Worm (Caenorhabditis elegans): ENCODE data around the gene ced-4.

The ced-4 gene

ce11 chrIII:4899728-4900127, 47.6 kb downstream of the ced-4 start:
- no peak; the same call in 1 of the 2 replicates for TF ChIP-seq sox-2 (GFP tag; IDR thresholded peaks at IDR 0.05)
- peak; percentile 4 for TF ChIP-seq ahr-1 (tag; optimal IDR thresholded peaks at IDR 0.05)
- peak; percentile 99 for TF ChIP-seq ets-4 (tag; optimal IDR thresholded peaks at IDR 0.05)
- peak; percentile 54 for TF ChIP-seq unc-86 (tag; optimal IDR thresholded peaks at IDR 0.05)
- TF ChIP-seq pros-1 (tag; optimal IDR thresholded peaks at IDR 0.05): peak; percentile 92
- peak; percentile 98 for TF ChIP-seq rnt-1 (tag; optimal IDR thresholded peaks at IDR 0.05)
- no peak for TF ChIP-seq che-1 (tag; optimal IDR thresholded peaks at IDR 0.05)
- peak; percentile 52 for TF ChIP-seq tbx-7 (tag; optimal IDR thresholded peaks at IDR 0.05)
- peak; percentile 63 for TF ChIP-seq madf-2 (tag; optimal IDR thresholded peaks at IDR 0.05)
- no peak for TF ChIP-seq ceh-45 (GFP tag; IDR thresholded peaks at IDR 0.05)
- TF ChIP-seq hlh-13 (GFP tag; optimal IDR thresholded peaks at IDR 0.05): no peak
- peak; percentile 45 for TF ChIP-seq pax-1 (tag; optimal IDR thresholded peaks at IDR 0.05)
- TF ChIP-seq ttx-3 (tag; optimal IDR thresholded peaks at IDR 0.05): no peak
- no peak for TF ChIP-seq zip-5 (tag; optimal IDR thresholded peaks at IDR 0.05)
- TF ChIP-seq ama-1 (optimal IDR thresholded peaks at IDR 0.05): no peak
- TF ChIP-seq nfya-1 (tag; optimal IDR thresholded peaks at IDR 0.05): peak; percentile 97
- TF ChIP-seq ceh-31 (tag; optimal IDR thresholded peaks at IDR 0.05): peak; percentile 98
- TF ChIP-seq K02D7.2 (tag; optimal IDR thresholded peaks at IDR 0.05): no peak
- TF ChIP-seq mec-3 (tag; optimal IDR thresholded peaks at IDR 0.05; ENCODE audit: borderline replicate concordance): no peak
- TF ChIP-seq hlh-30 (tag; optimal IDR thresholded peaks at IDR 0.05; ENCODE audit: insufficient read depth): peak; percentile 98
- peak; percentile 25 for TF ChIP-seq eyg-1 (tag; optimal IDR thresholded peaks at IDR 0.05)
- TF ChIP-seq hlh-8 (tag; optimal IDR thresholded peaks at IDR 0.05): peak; percentile 40
- peak; percentile 70 for TF ChIP-seq syd-9 (tag; optimal IDR thresholded peaks at IDR 0.05)
- TF ChIP-seq ceh-6 (GFP tag; optimal IDR thresholded peaks at IDR 0.05): peak; percentile 53
- peak; percentile 60 for TF ChIP-seq C08G9.2 (tag; optimal IDR thresholded peaks at IDR 0.05)
- no peak for TF ChIP-seq ceh-9 (tag; optimal IDR thresholded peaks at IDR 0.05)
- no peak for TF ChIP-seq odd-2 (tag; optimal IDR thresholded peaks at IDR 0.05)
- no peak for TF ChIP-seq lin-11 (tag; optimal IDR thresholded peaks at IDR 0.05)
- peak; percentile 93 for TF ChIP-seq dve-1 (tag; optimal IDR thresholded peaks at IDR 0.05)
- TF ChIP-seq C38D4.7 (GFP tag; optimal IDR thresholded peaks at IDR 0.05): no peak
- no peak for TF ChIP-seq nhr-11 (tag; optimal IDR thresholded peaks at IDR 0.05)
- no peak for TF ChIP-seq sox-4 (tag; optimal IDR thresholded peaks at IDR 0.05)
- TF ChIP-seq fax-1 (tag; optimal IDR thresholded peaks at IDR 0.05): no peak
- TF ChIP-seq fkh-10 (GFP tag; optimal IDR thresholded peaks at IDR 0.05): peak; percentile 72
- TF ChIP-seq Y22D7AL.16 (tag; optimal IDR thresholded peaks at IDR 0.05): no peak
- peak; percentile 99 for TF ChIP-seq ceh-18 (tag; optimal IDR thresholded peaks at IDR 0.05)
- peak; percentile 94 for TF ChIP-seq unc-55 (GFP tag; optimal IDR thresholded peaks at IDR 0.05)
- TF ChIP-seq npax-4 (tag; optimal IDR thresholded peaks at IDR 0.05): no peak
- TF ChIP-seq pat-9 (tag; optimal IDR thresholded peaks at IDR 0.05): peak; percentile 46
- peak; percentile 70 for TF ChIP-seq elt-2 (tag; optimal IDR thresholded peaks at IDR 0.05)
- TF ChIP-seq ref-2 (tag; optimal IDR thresholded peaks at IDR 0.05): peak; percentile 96
- TF ChIP-seq sdc-2 (tag; optimal IDR thresholded peaks at IDR 0.05): peak; percentile 75
- TF ChIP-seq ceh-22 (tag; optimal IDR thresholded peaks at IDR 0.05): peak; percentile 41
- TF ChIP-seq unc-42 (tag; optimal IDR thresholded peaks at IDR 0.05): peak; percentile 89
- no peak for TF ChIP-seq pag-3 (tag; optimal IDR thresholded peaks at IDR 0.05; ENCODE audit: borderline replicate concordance)
- TF ChIP-seq F13H6.1 (tag; optimal IDR thresholded peaks at IDR 0.05): peak; percentile 89
- peak; percentile 79 for TF ChIP-seq lim-6 (tag; optimal IDR thresholded peaks at IDR 0.05)
- peak; percentile 43 for TF ChIP-seq pha-2 (tag; optimal IDR thresholded peaks at IDR 0.05)
- TF ChIP-seq ztf-16 (tag; optimal IDR thresholded peaks at IDR 0.05): peak; percentile 15
- peak; percentile 40 for TF ChIP-seq T23F11.4 (GFP tag; optimal IDR thresholded peaks at IDR 0.05)
- peak; percentile 5 for TF ChIP-seq ceh-30 (tag; optimal IDR thresholded peaks at IDR 0.05)
- TF ChIP-seq dmd-4 (tag; optimal IDR thresholded peaks at IDR 0.05; ENCODE audit: borderline replicate concordance): peak; percentile 85
- peak; percentile 98 for TF ChIP-seq tbx-2 (tag; optimal IDR thresholded peaks at IDR 0.05)
- peak; percentile 70 for TF ChIP-seq ceh-2 (tag; optimal IDR thresholded peaks at IDR 0.05)

Measured in whole organism, late embryonic.